Worm (Caenorhabditis elegans): ENCODE results near the gene F59B8.1.
A peak's percentile ranks its signal among the peaks of the same experiment; 100 is the strongest.

DNA sequence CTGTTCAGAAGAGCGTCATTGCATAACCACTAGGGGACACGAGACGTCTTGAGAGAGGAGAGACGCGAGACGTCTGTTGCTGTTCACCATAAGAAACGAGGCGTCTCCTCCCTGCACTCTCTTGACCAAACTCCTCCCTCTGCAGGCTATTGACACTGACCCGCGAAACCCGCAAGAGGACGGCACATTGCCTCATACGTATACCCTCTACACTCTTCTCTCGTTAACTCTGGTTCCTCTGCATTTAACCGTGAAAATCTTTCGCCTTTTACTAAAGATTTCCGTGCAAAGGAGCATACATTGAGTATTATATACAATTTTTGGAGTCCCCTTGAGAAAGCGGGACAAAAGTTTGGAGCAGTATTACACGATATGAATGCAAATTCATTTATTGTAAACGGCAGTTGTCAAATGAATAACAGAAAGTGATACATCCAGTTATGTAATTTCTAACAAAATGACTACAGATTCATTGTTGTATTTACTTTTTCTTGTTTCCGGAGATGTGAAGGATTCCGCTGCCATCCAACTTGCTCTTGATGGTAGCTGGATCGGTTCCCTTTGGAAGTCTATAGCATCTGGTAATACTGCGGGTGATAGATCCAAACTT, 16.5 kb downstream of the F59B8.1 start:
- TF ChIP-seq pqm-1 (tag; optimal IDR thresholded peaks at IDR 0.05) (no peak), pax-1 (tag; optimal IDR thresholded peaks at IDR 0.05) (peak; percentile 59), dmd-4 (tag; optimal IDR thresholded peaks at IDR 0.05; ENCODE audit: borderline replicate concordance) (no peak), ceh-30 (tag; optimal IDR thresholded peaks at IDR 0.05) (peak; percentile 61), tbx-2 (tag; optimal IDR thresholded peaks at IDR 0.05) (peak; percentile 87), syd-9 (tag; optimal IDR thresholded peaks at IDR 0.05) (peak; percentile 59), pha-4 (tag; optimal IDR thresholded peaks at IDR 0.05) (no peak), T23F11.4 (GFP tag; optimal IDR thresholded peaks at IDR 0.05) (no peak), odd-2 (tag; optimal IDR thresholded peaks at IDR 0.05) (no peak), ama-1 (optimal IDR thresholded peaks at IDR 0.05) (peak; percentile 97), npax-4 (tag; optimal IDR thresholded peaks at IDR 0.05) (no peak), mec-3 (tag; optimal IDR thresholded peaks at IDR 0.05; ENCODE audit: borderline replicate concordance) (no peak), unc-86 (tag; optimal IDR thresholded peaks at IDR 0.05) (no peak), ref-2 (tag; optimal IDR thresholded peaks at IDR 0.05) (peak; percentile 76)

All from whole organism, late embryonic.